Fruit fly (Drosophila melanogaster): Measurements from ENCODE around the gene RnrL.

RnrL gene

dm6 chr2L:10299077-10299809, 28.5 kb downstream of the RnrL start:
- TF ChIP-seq D1 (tag; optimal IDR thresholded peaks at IDR 0.05) (no peak), CG13204 (GFP tag; optimal IDR thresholded peaks at IDR 0.05) (no peak), Pif1B (GFP tag; optimal IDR thresholded peaks at IDR 0.05) (no peak), CG15710 (tag; optimal IDR thresholded peaks at IDR 0.05) (no peak), CG14655 (GFP tag; optimal IDR thresholded peaks at IDR 0.05) (no peak), CG10348 (GFP tag; IDR thresholded peaks at IDR 0.05) (no peak), CG4496 (GFP tag; IDR thresholded peaks at IDR 0.05) (no peak), CG8159 (tag; optimal IDR thresholded peaks at IDR 0.05) (no peak), rn (GFP tag; IDR thresholded peaks at IDR 0.05) (no peak), Pif1A (GFP tag; optimal IDR thresholded peaks at IDR 0.05) (no peak), CG34367 (tag; optimal IDR thresholded peaks at IDR 0.05) (no peak), CG8301 (tag; optimal IDR thresholded peaks at IDR 0.05) (peak; percentile 6), fd96Ca (GFP tag; IDR thresholded peaks at IDR 0.05) (no peak), CG32121 (GFP tag; IDR thresholded peaks at IDR 0.05) (peak; percentile 43; the same call in 1 of the 2 replicates), Ets98B (GFP tag; IDR thresholded peaks at IDR 0.05) (no peak), EcR (GFP tag; optimal IDR thresholded peaks at IDR 0.05) (no peak)

DNA sequence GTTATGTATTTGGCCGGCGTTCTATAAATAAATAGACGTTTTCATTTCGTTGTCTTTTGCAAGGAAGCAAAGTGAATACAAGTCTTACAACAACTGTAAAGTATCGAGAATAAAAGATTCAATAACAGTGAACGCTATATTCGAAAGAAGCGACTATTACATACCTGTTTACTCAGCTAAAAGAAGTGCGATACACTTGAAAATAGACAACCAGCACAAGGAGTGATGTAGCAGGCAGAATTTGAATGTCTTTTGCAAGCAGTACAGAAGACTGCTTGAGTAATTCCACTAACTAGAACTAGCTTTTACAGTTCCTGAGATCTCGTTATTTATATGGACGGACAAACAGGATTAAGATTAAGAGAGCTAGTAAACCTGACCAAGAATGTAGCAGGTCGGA, 29.4 kb downstream of the RnrL start:
- no peak for TF ChIP-seq Ets98B (GFP tag; IDR thresholded peaks at IDR 0.05)
- TF ChIP-seq CG9948 (tag; optimal IDR thresholded peaks at IDR 0.05), result no peak
- no peak for TF ChIP-seq EcR (GFP tag; optimal IDR thresholded peaks at IDR 0.05)
- no peak for TF ChIP-seq Pif1A (GFP tag; optimal IDR thresholded peaks at IDR 0.05)
- no peak for TF ChIP-seq CG8301 (tag; optimal IDR thresholded peaks at IDR 0.05)
- TF ChIP-seq rn (GFP tag; IDR thresholded peaks at IDR 0.05), result no peak
- TF ChIP-seq CG13204 (GFP tag; optimal IDR thresholded peaks at IDR 0.05), result no peak

DNA sequence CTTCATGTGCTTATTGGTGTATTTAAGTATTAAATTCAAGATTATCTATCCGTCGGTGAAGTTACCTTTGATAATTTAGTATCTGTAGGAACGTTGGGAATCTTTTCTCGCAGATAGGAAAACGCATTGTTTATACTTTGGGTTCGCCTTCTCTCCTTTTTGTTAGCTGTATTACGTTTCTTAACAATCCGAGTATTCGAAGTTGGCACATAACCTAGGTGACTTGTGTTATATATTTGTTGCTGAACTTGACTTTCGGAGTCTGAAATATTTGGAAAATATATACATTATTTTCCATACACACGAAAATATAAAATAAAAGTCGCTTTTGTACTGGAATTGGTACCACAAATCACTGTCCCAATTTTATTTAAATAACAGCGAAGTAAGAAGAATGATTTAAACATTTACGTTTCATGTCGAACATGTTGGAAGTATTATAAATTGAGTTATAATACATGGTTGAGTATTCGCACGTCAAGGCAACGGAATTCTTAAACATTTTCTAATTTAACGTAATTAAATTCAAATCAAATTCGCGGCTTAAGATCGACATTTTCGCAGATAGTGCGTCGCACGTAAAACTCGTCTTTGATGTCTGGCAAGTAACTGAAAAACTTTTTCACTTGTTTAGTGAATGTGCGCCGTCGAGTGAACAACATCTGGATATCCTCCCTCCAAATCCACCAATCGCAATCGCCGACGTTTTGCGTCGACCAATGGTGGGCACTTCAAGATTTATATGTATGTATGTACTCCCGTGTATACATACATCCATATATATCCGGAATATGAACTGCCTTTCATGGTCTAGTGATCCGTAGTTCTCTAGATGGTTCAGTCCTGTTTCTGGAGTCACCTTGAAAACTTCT, 32.7 kb downstream of the RnrL start, which contains the start of gene Hand:
Gene Hand, minus strand, starts transcription at position 588 of the 872 bp plus-strand sequence.
- TF ChIP-seq EcR (GFP tag; optimal IDR thresholded peaks at IDR 0.05), result no peak

- TF ChIP-seq CG15710 (tag; optimal IDR thresholded peaks at IDR 0.05) (peak; percentile 38), gl (tag; optimal IDR thresholded peaks at IDR 0.05) (no peak), CG32121 (GFP tag; IDR thresholded peaks at IDR 0.05) (peak; percentile 66), Snoo (tag; optimal IDR thresholded peaks at IDR 0.05) (no peak), CG17806 (tag; optimal IDR thresholded peaks at IDR 0.05) (peak; percentile 49), Ets98B (GFP tag; IDR thresholded peaks at IDR 0.05) (no peak; the same call in 1 of the 2 replicates), CG9948 (tag; optimal IDR thresholded peaks at IDR 0.05) (no peak)
These were observed 35.6 kb downstream of the RnrL start, which contains the start of gene Ufd4 for dm6 chr2L:10292066-10292560. TSS of gene Ufd4 (minus strand) at chr2L:10292365.

DNA sequence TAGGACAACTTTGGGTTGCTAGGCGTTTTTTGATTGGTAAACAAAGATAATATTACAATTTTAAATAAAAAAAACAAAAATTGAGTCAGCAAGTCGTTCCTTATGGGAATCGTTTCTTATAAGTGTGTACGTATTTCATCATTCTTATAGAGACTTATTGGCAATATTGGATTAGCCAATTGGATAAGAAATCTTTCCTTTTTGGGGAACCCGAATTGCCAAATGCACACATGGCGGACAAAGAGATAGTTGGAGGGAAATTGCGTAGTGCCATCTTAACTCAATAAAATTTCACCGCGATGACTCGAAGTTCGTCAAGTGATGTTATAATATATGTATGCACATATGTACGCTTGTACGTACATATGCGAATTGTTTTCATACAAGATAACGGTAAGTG, 36.5 kb downstream of the RnrL start:
- TF ChIP-seq CG34367 (tag; optimal IDR thresholded peaks at IDR 0.05) (no peak), CG8301 (tag; optimal IDR thresholded peaks at IDR 0.05) (no peak), D1 (tag; optimal IDR thresholded peaks at IDR 0.05) (no peak), CG13204 (GFP tag; optimal IDR thresholded peaks at IDR 0.05) (no peak)

DNA sequence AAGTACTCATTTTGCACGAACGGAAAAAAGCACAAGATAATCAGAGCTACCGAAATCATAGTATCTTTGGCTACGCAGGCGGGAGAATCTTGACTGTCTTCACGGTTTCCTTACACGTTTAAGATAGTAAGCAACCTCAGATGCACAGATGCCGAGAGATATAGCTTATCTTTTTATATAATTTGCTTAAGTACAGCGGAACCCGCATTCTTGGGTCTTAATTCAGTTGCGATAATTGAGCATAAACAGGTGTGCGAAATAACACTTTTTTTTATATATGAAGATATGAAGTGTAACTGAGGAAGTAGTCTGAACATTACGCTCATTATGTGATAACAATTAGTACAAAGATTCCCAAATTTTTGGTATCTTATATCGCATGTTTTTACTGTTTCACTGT, 47.0 kb downstream of the RnrL start, which contains the start of gene CG34043:
Gene CG34043, minus strand, starts transcription at position 101 of the 400 bp plus-strand sequence.
- no peak for TF ChIP-seq gl (tag; optimal IDR thresholded peaks at IDR 0.05)
- TF ChIP-seq D1 (tag; optimal IDR thresholded peaks at IDR 0.05), result no peak
- TF ChIP-seq EcR (GFP tag; optimal IDR thresholded peaks at IDR 0.05), result no peak
- TF ChIP-seq CG32121 (GFP tag; IDR thresholded peaks at IDR 0.05), result no peak
- TF ChIP-seq CG9948 (tag; optimal IDR thresholded peaks at IDR 0.05), result no peak
- no peak for TF ChIP-seq CG10348 (GFP tag; IDR thresholded peaks at IDR 0.05)
- no peak for TF ChIP-seq CG4496 (GFP tag; IDR thresholded peaks at IDR 0.05)
- TF ChIP-seq CG14655 (GFP tag; optimal IDR thresholded peaks at IDR 0.05), result no peak
- no peak for TF ChIP-seq CG12605 (GFP tag; IDR thresholded peaks at IDR 0.05)
- TF ChIP-seq fd96Ca (GFP tag; IDR thresholded peaks at IDR 0.05), result no peak
- no peak for TF ChIP-seq Ets98B (GFP tag; IDR thresholded peaks at IDR 0.05)
- TF ChIP-seq CG8301 (tag; optimal IDR thresholded peaks at IDR 0.05), result no peak
- TF ChIP-seq Pif1B (GFP tag; optimal IDR thresholded peaks at IDR 0.05), result no peak
- TF ChIP-seq Pif1A (GFP tag; optimal IDR thresholded peaks at IDR 0.05), result no peak
- TF ChIP-seq rn (GFP tag; IDR thresholded peaks at IDR 0.05), result no peak
- no peak for TF ChIP-seq Snoo (tag; optimal IDR thresholded peaks at IDR 0.05)
- no peak for TF ChIP-seq CG13204 (GFP tag; optimal IDR thresholded peaks at IDR 0.05)
